Worm (Caenorhabditis elegans) whole organism, young adult: Measurements from ENCODE around the gene acdh-2.

ENCODE experiments used
- F49E8.2 ChIP-seq: sonication (generic microtip); optimal IDR thresholded peaks from 3 replicates; lab custom pipeline; 2017; ENCODE audit warnings: missing genetic modification characterization, mild to moderate bottlenecking, missing compliant biosample characterization, antibody characterized with exemption, moderate library complexity; ENCODE audit not compliant: insufficient read depth
- F52B5.7 ChIP-seq: sonication (generic microtip); optimal IDR thresholded peaks from 2 replicates; lab custom pipeline; 2016; ENCODE audit warnings: mild to moderate bottlenecking, missing genetic modification characterization, missing compliant biosample characterization
- K12H6.12 ChIP-seq: fragments of 200-800 bp; sonication (Bioruptor generic); optimal IDR thresholded peaks from 2 replicates; lab custom pipeline; 2018; ENCODE audit warnings: mild to moderate bottlenecking, missing genetic modification characterization, missing compliant biosample characterization
- ama-1 ChIP-seq, 3 experiments: fragments of 150-350 bp in 1 of 3; sonication (generic microtip) in 2 of 3; optimal IDR thresholded peaks; 2 replicates each; lab custom pipeline; 2014 to 2018; ENCODE audit warnings: missing biosample characterization in 2 of 3, missing genetic modification characterization in 2 of 3, missing genetic modification reagents in 2 of 3
- ceh-91 ChIP-seq: fragments of 200-800 bp; sonication (Bioruptor generic); IDR thresholded peaks from 2 replicates; pipeline ENCODE4 v1.3.6; 2022; ENCODE audit warnings: missing genetic modification reagents, missing genetic modification characterization, missing compliant biosample characterization
- efl-1 ChIP-seq: fragments of 150-350 bp; optimal IDR thresholded peaks from 2 replicates; lab custom pipeline; 2014; ENCODE audit warnings: missing biosample characterization, missing genetic modification reagents, missing genetic modification characterization
- ets-4 ChIP-seq: fragments of 200-800 bp; sonication (Bioruptor generic); optimal IDR thresholded peaks from 2 replicates; lab custom pipeline; 2018; ENCODE audit warnings: mild to moderate bottlenecking, missing genetic modification characterization, missing compliant biosample characterization
- him-1 ChIP-seq: sonication (generic microtip); optimal IDR thresholded peaks from 2 replicates; lab custom pipeline; 2016; ENCODE audit warnings: missing genotype, missing genetic modification reagents, missing genetic modification characterization, missing compliant biosample characterization
- nfya-2 ChIP-seq: fragments of 200-800 bp; sonication (Bioruptor generic); IDR thresholded peaks from 2 replicates; pipeline ENCODE4 v1.3.6; 2022; ENCODE audit warnings: missing genetic modification reagents, missing genetic modification characterization, missing compliant biosample characterization
- nhr-179 ChIP-seq: sonication (generic microtip); optimal IDR thresholded peaks from 2 replicates; lab custom pipeline; 2016; ENCODE audit warnings: mild to moderate bottlenecking, missing genetic modification characterization, missing compliant biosample characterization
- repo-1 ChIP-seq: sonication (generic microtip); optimal IDR thresholded peaks from 2 replicates; lab custom pipeline; 2017; ENCODE audit warnings: mild to moderate bottlenecking, missing genetic modification characterization, missing compliant biosample characterization
- snpc-4 ChIP-seq, 5 experiments: fragments of 150-350 bp in 1 of 5; sonication (generic microtip) in 4 of 5; optimal IDR thresholded peaks; 2 replicates each; lab custom pipeline; 2014 to 2018; ENCODE audit warnings: missing genetic modification characterization in 5 of 5, missing biosample characterization in 3 of 5, antibody characterized with exemption in 2 of 5, mild to moderate bottlenecking in 2 of 5, missing compliant biosample characterization in 2 of 5, missing genotype in 2 of 5, moderate library complexity in 2 of 5, missing genetic modification reagents in 1 of 5
- sptf-2 ChIP-seq: fragments of 200-800 bp; sonication (Bioruptor generic); optimal IDR thresholded peaks from 2 replicates; lab custom pipeline; 2018; ENCODE audit warnings: mild to moderate bottlenecking, missing genetic modification characterization, missing compliant biosample characterization
- ztf-28 ChIP-seq: fragments of 200-800 bp; sonication (Bioruptor generic); IDR thresholded peaks from 2 replicates; pipeline ENCODE4 v1.3.6; 2022; ENCODE audit warnings: missing genetic modification reagents, missing genetic modification characterization, missing compliant biosample characterization

DNA sequence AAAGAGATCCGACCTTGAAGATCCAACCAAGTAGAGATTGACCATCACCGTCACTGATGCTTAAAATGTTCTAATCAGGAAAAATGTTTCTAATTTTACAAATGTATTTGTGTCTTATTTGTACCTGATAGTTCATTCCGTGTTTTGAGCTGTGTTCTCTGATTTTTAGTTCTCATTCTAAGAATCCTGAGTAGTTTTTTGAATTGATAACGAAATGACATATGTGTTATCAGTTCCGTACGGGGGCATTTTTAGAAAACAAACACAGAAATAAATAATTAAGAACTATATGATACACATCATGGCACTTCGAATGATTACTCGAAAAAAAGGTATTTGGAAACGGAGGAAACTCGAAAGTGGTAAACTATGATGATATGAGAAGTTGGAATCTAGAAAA lies 8.2 kb upstream of the acdh-2 start:
- no peak for TF ChIP-seq ama-1 (optimal IDR thresholded peaks at IDR 0.05; lab: Kevin White, UChicago)
- no peak for TF ChIP-seq ama-1 (GFP tag; optimal IDR thresholded peaks at IDR 0.05; lab: Kevin White, UChicago)
- no peak for TF ChIP-seq efl-1 (GFP tag; lab: Kevin White, UChicago)
- TF ChIP-seq K12H6.12 (tag; lab: Kevin White, UChicago) = no peak
- TF ChIP-seq repo-1 (tag; lab: Kevin White, UChicago) = no peak
- TF ChIP-seq F49E8.2 = no peak
- no peak for TF ChIP-seq snpc-4 (GFP tag; optimal IDR thresholded peaks at IDR 0.05; lab: Kevin White, UChicago)
- no peak for TF ChIP-seq snpc-4 (tag; optimal IDR thresholded peaks at IDR 0.05; lab: Kevin White, UChicago)
- no peak for TF ChIP-seq ceh-91 (GFP tag; lab: Robert Waterston, UW)
- TF ChIP-seq ets-4 (GFP tag; lab: Kevin White, UChicago) = no peak
- no peak for TF ChIP-seq ztf-28
- no peak for TF ChIP-seq nhr-179 (tag; lab: Kevin White, UChicago)
- no peak for TF ChIP-seq him-1
- no peak for TF ChIP-seq sptf-2 (GFP tag; lab: Kevin White, UChicago)
- TF ChIP-seq nfya-2 (GFP tag; lab: Robert Waterston, UW) = no peak
- no peak for TF ChIP-seq F52B5.7
